Worm (Caenorhabditis elegans) whole organism, young adult: ENCODE data around the gene srj-25.

Experiments used
- B0336.3 ChIP-seq: fragments of 200-800 bp; sonication (Bioruptor generic); IDR thresholded peaks from 2 replicates; pipeline ENCODE4 v1.3.6; 2022; ENCODE audit warnings: missing genetic modification characterization, missing compliant biosample characterization
- D2030.7 ChIP-seq: fragments of 200-800 bp; sonication (Bioruptor generic); IDR thresholded peaks from 2 replicates; pipeline ENCODE4 v1.3.6; 2022; ENCODE audit warnings: missing genetic modification reagents, missing genetic modification characterization, missing compliant biosample characterization
- F22D6.2 ChIP-seq: sonication (generic microtip); optimal IDR thresholded peaks from 2 replicates; lab custom pipeline; 2016; ENCODE audit warnings: mild to moderate bottlenecking, missing genetic modification characterization, missing compliant biosample characterization
- F23B12.7 ChIP-seq: sonication (generic microtip); optimal IDR thresholded peaks from 2 replicates; lab custom pipeline; 2017; ENCODE audit warnings: missing genetic modification characterization, mild to moderate bottlenecking, missing compliant biosample characterization, antibody characterized with exemption, moderate library complexity; ENCODE audit not compliant: insufficient read depth
- F33H1.4 ChIP-seq: fragments of 200-800 bp; sonication (Bioruptor generic); IDR thresholded peaks from 2 replicates; pipeline ENCODE4 v1.3.6; 2022; ENCODE audit warnings: missing genetic modification reagents, missing genetic modification characterization, missing compliant biosample characterization
- K12H6.12 ChIP-seq: fragments of 200-800 bp; sonication (Bioruptor generic); optimal IDR thresholded peaks from 2 replicates; lab custom pipeline; 2018; ENCODE audit warnings: mild to moderate bottlenecking, missing genetic modification characterization, missing compliant biosample characterization
- T26A5.8 ChIP-seq: sonication (generic microtip); optimal IDR thresholded peaks from 2 replicates; lab custom pipeline; 2016; ENCODE audit warnings: missing genetic modification characterization, missing compliant biosample characterization
- Y95B8A.8 ChIP-seq: fragments of 200-800 bp; sonication (Bioruptor generic); IDR thresholded peaks from 2 replicates; pipeline ENCODE4 v1.3.6; 2022; ENCODE audit warnings: missing genetic modification reagents, missing genetic modification characterization, missing compliant biosample characterization
- ZK185.1 ChIP-seq: sonication (generic microtip); optimal IDR thresholded peaks from 2 replicates; lab custom pipeline; 2016; ENCODE audit warnings: mild to moderate bottlenecking, missing genetic modification characterization, missing compliant biosample characterization; ENCODE audit not compliant: poor library complexity, severe bottlenecking
- attf-5 ChIP-seq: fragments of 200-800 bp; sonication (Bioruptor generic); optimal IDR thresholded peaks from 2 replicates; lab custom pipeline; 2018; ENCODE audit warnings: mild to moderate bottlenecking, missing genetic modification characterization, missing compliant biosample characterization
- ccch-3 ChIP-seq: fragments of 200-800 bp; sonication (Bioruptor generic); optimal IDR thresholded peaks from 2 replicates; lab custom pipeline; 2018; ENCODE audit warnings: mild to moderate bottlenecking, missing genetic modification characterization, missing compliant biosample characterization
- cebp-1 ChIP-seq, 2 experiments: fragments of 200-800 bp in 1 of 2; sonication (Bioruptor generic) in 1 of 2; sonication (generic microtip) in 1 of 2; IDR thresholded peaks in 1 of 2; optimal IDR thresholded peaks in 1 of 2; 2 replicates each; pipeline versions ENCODE4 v1.3.6 to Lab custom; 2017 to 2022; ENCODE audit warnings: missing compliant biosample characterization in 2 of 2, missing genetic modification characterization in 2 of 2, mild to moderate bottlenecking in 1 of 2, missing genetic modification reagents in 1 of 2, moderate library complexity in 1 of 2
- cebp-2 ChIP-seq: fragments of 200-800 bp; sonication (Bioruptor generic); IDR thresholded peaks from 2 replicates; pipeline ENCODE4 v1.3.6; 2022; ENCODE audit warnings: missing genetic modification characterization, missing compliant biosample characterization
- ceh-79 ChIP-seq: sonication (generic microtip); optimal IDR thresholded peaks from 2 replicates; lab custom pipeline; 2017; ENCODE audit warnings: mild to moderate bottlenecking, missing genetic modification characterization, missing compliant biosample characterization
- ceh-91 ChIP-seq: fragments of 200-800 bp; sonication (Bioruptor generic); IDR thresholded peaks from 2 replicates; pipeline ENCODE4 v1.3.6; 2022; ENCODE audit warnings: missing genetic modification reagents, missing genetic modification characterization, missing compliant biosample characterization
- die-1 ChIP-seq: sonication (generic microtip); optimal IDR thresholded peaks from 2 replicates; lab custom pipeline; 2016; ENCODE audit warnings: missing genotype, mild to moderate bottlenecking, missing genetic modification characterization, missing compliant biosample characterization
- dox-1 ChIP-seq: fragments of 200-800 bp; sonication (Bioruptor generic); IDR thresholded peaks from 2 replicates; pipeline ENCODE4 v1.3.6; 2022; ENCODE audit warnings: missing genetic modification reagents, missing genetic modification characterization, missing compliant biosample characterization
- dpl-1 ChIP-seq: fragments of 150-350 bp; optimal IDR thresholded peaks from 2 replicates; lab custom pipeline; 2014; ENCODE audit warnings: missing biosample characterization, missing genetic modification reagents, missing genetic modification characterization
- efl-1 ChIP-seq: fragments of 150-350 bp; optimal IDR thresholded peaks from 2 replicates; lab custom pipeline; 2014; ENCODE audit warnings: missing biosample characterization, missing genetic modification reagents, missing genetic modification characterization
- ekl-4 ChIP-seq: fragments of 200-800 bp; sonication (Bioruptor generic); IDR thresholded peaks from 2 replicates; pipeline ENCODE4 v1.3.6; 2022; ENCODE audit warnings: missing genetic modification reagents, missing genetic modification characterization, missing compliant biosample characterization
- gei-17 ChIP-seq: fragments of 200-800 bp; sonication (Bioruptor generic); optimal IDR thresholded peaks from 2 replicates; lab custom pipeline; 2018; ENCODE audit warnings: mild to moderate bottlenecking, missing genetic modification characterization, missing compliant biosample characterization
- him-1 ChIP-seq: sonication (generic microtip); optimal IDR thresholded peaks from 2 replicates; lab custom pipeline; 2016; ENCODE audit warnings: missing genotype, missing genetic modification reagents, missing genetic modification characterization, missing compliant biosample characterization
- hlh-12 ChIP-seq: sonication (generic microtip); optimal IDR thresholded peaks from 2 replicates; lab custom pipeline; 2016; ENCODE audit warnings: missing genetic modification characterization, missing compliant biosample characterization
- hmg-1.2 ChIP-seq: fragments of 200-800 bp; sonication (Bioruptor generic); IDR thresholded peaks from 2 replicates; pipeline ENCODE4 v1.3.6; 2022; ENCODE audit warnings: missing genetic modification reagents, missing genetic modification characterization, missing compliant biosample characterization
- hmg-20 ChIP-seq: fragments of 200-800 bp; sonication (Bioruptor generic); IDR thresholded peaks from 2 replicates; pipeline ENCODE4 v1.3.6; 2022; ENCODE audit warnings: missing genetic modification reagents, missing genetic modification characterization, missing compliant biosample characterization
- hsf-1 ChIP-seq: fragments of 200-800 bp; sonication (Bioruptor generic); IDR thresholded peaks from 2 replicates; pipeline ENCODE4 v1.3.6; 2022; ENCODE audit warnings: missing genetic modification reagents, missing genetic modification characterization, missing compliant biosample characterization
- lin-26 ChIP-seq: fragments of 200-800 bp; sonication (Bioruptor generic); IDR thresholded peaks from 2 replicates; pipeline ENCODE4 v1.3.6; 2022; ENCODE audit warnings: missing genetic modification reagents, missing genetic modification characterization, missing compliant biosample characterization
- lin-35 ChIP-seq, 3 experiments: fragments of 150-350 bp in 2 of 3; sonication (generic microtip) in 1 of 3; optimal IDR thresholded peaks; 2 replicates each; lab custom pipeline; 2014 to 2018; ENCODE audit warnings: missing biosample characterization in 3 of 3, missing genetic modification characterization in 3 of 3, missing genetic modification reagents in 3 of 3
- lin-40 ChIP-seq: sonication (generic microtip); optimal IDR thresholded peaks from 2 replicates; lab custom pipeline; 2016; ENCODE audit warnings: missing genetic modification characterization, mild to moderate bottlenecking, missing compliant biosample characterization, missing genotype, missing genetic modification reagents
- lsl-1 ChIP-seq: fragments of 200-800 bp; sonication (Bioruptor generic); optimal IDR thresholded peaks from 2 replicates; lab custom pipeline; 2018; ENCODE audit warnings: mild to moderate bottlenecking, missing genetic modification characterization, moderate library complexity, missing compliant biosample characterization
- madf-3 ChIP-seq: fragments of 200-800 bp; sonication (Bioruptor generic); IDR thresholded peaks from 2 replicates; pipeline ENCODE4 v1.3.6; 2022; ENCODE audit warnings: missing genetic modification reagents, missing genetic modification characterization, missing compliant biosample characterization
- madf-6 ChIP-seq: fragments of 200-800 bp; sonication (Bioruptor generic); IDR thresholded peaks from 2 replicates; pipeline ENCODE4 v1.3.6; 2022; ENCODE audit warnings: missing genetic modification reagents, missing genetic modification characterization, missing compliant biosample characterization
- madf-8 ChIP-seq: fragments of 200-800 bp; sonication (Bioruptor generic); conservative IDR thresholded peaks from 2 replicates; pipeline ENCODE4 v1.3.6; 2022; ENCODE audit warnings: missing genetic modification reagents, missing genetic modification characterization, missing compliant biosample characterization
- mcd-1 ChIP-seq: fragments of 200-800 bp; sonication (Bioruptor generic); IDR thresholded peaks from 2 replicates; pipeline ENCODE4 v1.3.6; 2022; ENCODE audit warnings: missing genetic modification reagents, missing genetic modification characterization, missing compliant biosample characterization
- nhr-27 ChIP-seq: fragments of 200-800 bp; sonication (Bioruptor generic); optimal IDR thresholded peaks from 2 replicates; lab custom pipeline; 2018; ENCODE audit warnings: mild to moderate bottlenecking, missing genetic modification characterization, moderate library complexity, missing compliant biosample characterization
- nhr-90 ChIP-seq: sonication (generic microtip); optimal IDR thresholded peaks from 2 replicates; lab custom pipeline; 2016; ENCODE audit warnings: missing genotype, mild to moderate bottlenecking, missing genetic modification characterization, missing compliant biosample characterization
- pbrm-1 ChIP-seq: fragments of 200-800 bp; sonication (Bioruptor generic); IDR thresholded peaks from 2 replicates; pipeline ENCODE4 v1.3.6; 2022; ENCODE audit warnings: missing genetic modification reagents, missing genetic modification characterization, missing compliant biosample characterization
- rcor-1 ChIP-seq: fragments of 200-800 bp; sonication (Bioruptor generic); IDR thresholded peaks from 2 replicates; pipeline ENCODE4 v1.3.6; 2022; ENCODE audit warnings: missing genetic modification reagents, missing genetic modification characterization, missing compliant biosample characterization
- snpc-1.3 ChIP-seq: sonication (generic microtip); optimal IDR thresholded peaks from 2 replicates; lab custom pipeline; 2017; ENCODE audit warnings: missing genetic modification characterization, mild to moderate bottlenecking, missing compliant biosample characterization, antibody characterized with exemption, moderate library complexity, missing genotype, missing genetic modification reagents; ENCODE audit not compliant: insufficient read depth
- snpc-3.4 ChIP-seq: sonication (generic microtip); optimal IDR thresholded peaks from 2 replicates; lab custom pipeline; 2017; ENCODE audit warnings: missing genetic modification characterization, mild to moderate bottlenecking, missing compliant biosample characterization, antibody characterized with exemption, moderate library complexity, missing genotype, missing genetic modification reagents
- snpc-4 ChIP-seq, 5 experiments: fragments of 150-350 bp in 1 of 5; sonication (generic microtip) in 4 of 5; optimal IDR thresholded peaks; 2 replicates each; lab custom pipeline; 2014 to 2018; ENCODE audit warnings: missing genetic modification characterization in 5 of 5, missing biosample characterization in 3 of 5, antibody characterized with exemption in 2 of 5, mild to moderate bottlenecking in 2 of 5, missing compliant biosample characterization in 2 of 5, missing genotype in 2 of 5, moderate library complexity in 2 of 5, missing genetic modification reagents in 1 of 5
- tbp1 ChIP-seq: fragments of 200-800 bp; sonication (Bioruptor generic); optimal IDR thresholded peaks from 2 replicates; lab custom pipeline; 2018; ENCODE audit warnings: mild to moderate bottlenecking, missing genetic modification characterization, missing compliant biosample characterization
- tlf-1 ChIP-seq: fragments of 200-800 bp; sonication (Bioruptor generic); optimal IDR thresholded peaks from 2 replicates; lab custom pipeline; 2018; ENCODE audit warnings: mild to moderate bottlenecking, missing genetic modification characterization, missing compliant biosample characterization
- zfh-2 ChIP-seq: fragments of 200-800 bp; sonication (Bioruptor generic); conservative IDR thresholded peaks from 2 replicates; pipeline ENCODE4 v1.3.6; 2022; ENCODE audit warnings: missing genetic modification reagents, missing genetic modification characterization, missing compliant biosample characterization
- ztf-26 ChIP-seq: sonication (generic microtip); optimal IDR thresholded peaks from 2 replicates; lab custom pipeline; 2017; ENCODE audit warnings: missing genetic modification characterization, missing compliant biosample characterization

The srj-25 gene

DNA sequence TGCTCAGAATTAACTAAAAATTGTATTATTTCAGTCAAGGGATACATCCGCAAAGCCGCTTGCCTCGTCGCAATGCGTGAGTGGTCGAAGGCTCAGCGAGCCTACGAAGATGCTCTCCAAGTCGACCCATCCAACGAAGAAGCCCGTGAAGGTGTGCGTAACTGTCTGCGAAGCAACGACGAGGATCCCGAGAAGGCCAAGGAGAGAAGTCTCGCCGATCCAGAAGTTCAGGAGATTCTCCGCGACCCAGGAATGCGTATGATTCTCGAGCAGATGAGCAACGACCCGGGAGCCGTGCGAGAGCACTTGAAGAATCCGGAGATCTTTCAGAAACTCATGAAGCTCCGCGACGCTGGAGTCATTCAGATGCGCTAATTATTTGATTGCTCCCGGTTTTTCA is 38.3 kb upstream of the srj-25 start:
- TF ChIP-seq cebp-2 (no peak), zfh-2 (GFP tag; lab: Robert Waterston, UW) (peak; percentile 60)

DNA sequence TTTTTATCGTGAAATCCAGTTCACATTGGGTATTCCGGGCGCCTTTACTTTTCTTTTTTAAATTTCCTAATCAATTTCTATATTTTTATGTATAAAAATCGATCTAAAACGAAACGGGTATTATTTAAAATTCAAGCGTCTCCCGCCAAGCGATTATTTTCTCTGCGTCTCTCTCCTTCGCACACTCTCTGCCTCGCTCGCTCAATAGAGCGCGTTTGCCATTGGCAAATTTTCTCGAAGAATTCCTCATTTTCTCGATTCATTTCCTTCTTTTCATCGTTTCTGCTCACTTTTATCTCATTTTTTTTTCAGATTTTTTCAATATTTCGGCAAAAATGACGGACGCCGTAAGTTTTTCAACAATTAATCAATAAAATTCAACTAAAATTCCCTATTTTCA is 37.2 kb upstream of the srj-25 start, which contains the start of gene sti-1:
Gene sti-1 (plus strand): TSS at position 263 of the 400 bp plus-strand sequence.
- TF ChIP-seq lin-26 (GFP tag; lab: Robert Waterston, UW): no peak
- no peak for TF ChIP-seq die-1 (tag; lab: Kevin White, UChicago)
- TF ChIP-seq him-1 (tag; lab: Kevin White, UChicago): peak; percentile 24
- TF ChIP-seq F22D6.2 (tag; lab: Kevin White, UChicago): no peak
- TF ChIP-seq F33H1.4 (GFP tag; lab: Robert Waterston, UW): peak; percentile 28; the same call in 1 of the 2 replicates
- 0 out of 2 replicates have a peak, but pooled peaks have one; percentile 7 for TF ChIP-seq hmg-20
- peak; percentile 56 for TF ChIP-seq tlf-1 (GFP tag; lab: Kevin White, UChicago)
- peak; percentile 34 for TF ChIP-seq madf-8 (GFP tag; lab: Robert Waterston, UW)
- no peak for TF ChIP-seq nhr-90 (tag; lab: Kevin White, UChicago)
- peak; percentile 66 for TF ChIP-seq dox-1
- TF ChIP-seq D2030.7 (GFP tag; lab: Robert Waterston, UW): peak; percentile 85
- TF ChIP-seq efl-1 (GFP tag; lab: Kevin White, UChicago): peak; percentile 92
- TF ChIP-seq snpc-3.4 (tag; lab: Kevin White, UChicago): peak; percentile 55
- peak; percentile 55 for TF ChIP-seq tbp1 (GFP tag; lab: Kevin White, UChicago)
- peak; percentile 98 for TF ChIP-seq hsf-1 (GFP tag; lab: Robert Waterston, UW)
- TF ChIP-seq zfh-2 (GFP tag; lab: Robert Waterston, UW): no peak
- TF ChIP-seq hmg-1.2 (GFP tag; lab: Robert Waterston, UW): peak; percentile 99
- TF ChIP-seq Y95B8A.8 (GFP tag; lab: Robert Waterston, UW): no peak
- no peak for TF ChIP-seq gei-17
- no peak for TF ChIP-seq ceh-79 (tag; lab: Kevin White, UChicago)
- no peak for TF ChIP-seq nhr-27 (tag; lab: Kevin White, UChicago)
- peak; percentile 47 for TF ChIP-seq ceh-91 (GFP tag; lab: Robert Waterston, UW)
- peak; percentile 67 for TF ChIP-seq B0336.3 (GFP tag; lab: Robert Waterston, UW)
- no peak for TF ChIP-seq T26A5.8
- TF ChIP-seq lin-40: peak; percentile 78
- TF ChIP-seq ekl-4: peak; percentile 67; the same call in 1 of the 2 replicates
- peak; percentile 80 for TF ChIP-seq dpl-1
- peak; percentile 63 for TF ChIP-seq K12H6.12 (tag; lab: Kevin White, UChicago)
- peak; percentile 64; the same call in 1 of the 2 replicates for TF ChIP-seq rcor-1
- TF ChIP-seq cebp-1 (GFP tag; IDR thresholded peaks at IDR 0.05; lab: Robert Waterston, UW): no peak
- TF ChIP-seq cebp-1 (tag; optimal IDR thresholded peaks at IDR 0.05; lab: Kevin White, UChicago): peak; percentile 59
- no peak for TF ChIP-seq cebp-2
- peak; percentile 70; the same call in 1 of the 2 replicates for TF ChIP-seq madf-3
- TF ChIP-seq attf-5 (GFP tag; lab: Kevin White, UChicago): no peak
- peak; percentile 98 for TF ChIP-seq mcd-1 (GFP tag; lab: Robert Waterston, UW)
- no peak for TF ChIP-seq snpc-4 (GFP tag; optimal IDR thresholded peaks at IDR 0.05; lab: Kevin White, UChicago)
- peak in 3 of 4 experiments; percentile 23 to 65 (median 61) for TF ChIP-seq snpc-4 (tag; optimal IDR thresholded peaks at IDR 0.05; lab: Kevin White, UChicago)
- peak; percentile 10 for TF ChIP-seq ztf-26 (tag; lab: Kevin White, UChicago)
- TF ChIP-seq ccch-3 (GFP tag; lab: Kevin White, UChicago): no peak
- peak; percentile 38 for TF ChIP-seq lsl-1
- peak; percentile 39 to 85 (median 72) for TF ChIP-seq lin-35 (GFP tag; optimal IDR thresholded peaks at IDR 0.05; lab: Kevin White, UChicago)
- peak; percentile 84 for TF ChIP-seq pbrm-1 (GFP tag; lab: Robert Waterston, UW)
- no peak for TF ChIP-seq hlh-12 (tag; lab: Kevin White, UChicago)
- TF ChIP-seq snpc-1.3 (tag; lab: Kevin White, UChicago): peak; percentile 36
- peak; percentile 72 for TF ChIP-seq madf-6 (GFP tag; lab: Robert Waterston, UW)
- peak; percentile 30 for TF ChIP-seq F23B12.7 (tag; lab: Kevin White, UChicago)
- peak; percentile 7 for TF ChIP-seq ZK185.1 (tag; lab: Kevin White, UChicago)
